Fruit fly (Drosophila melanogaster): Measurements from ENCODE around the gene smog.

The smog gene

DNA sequence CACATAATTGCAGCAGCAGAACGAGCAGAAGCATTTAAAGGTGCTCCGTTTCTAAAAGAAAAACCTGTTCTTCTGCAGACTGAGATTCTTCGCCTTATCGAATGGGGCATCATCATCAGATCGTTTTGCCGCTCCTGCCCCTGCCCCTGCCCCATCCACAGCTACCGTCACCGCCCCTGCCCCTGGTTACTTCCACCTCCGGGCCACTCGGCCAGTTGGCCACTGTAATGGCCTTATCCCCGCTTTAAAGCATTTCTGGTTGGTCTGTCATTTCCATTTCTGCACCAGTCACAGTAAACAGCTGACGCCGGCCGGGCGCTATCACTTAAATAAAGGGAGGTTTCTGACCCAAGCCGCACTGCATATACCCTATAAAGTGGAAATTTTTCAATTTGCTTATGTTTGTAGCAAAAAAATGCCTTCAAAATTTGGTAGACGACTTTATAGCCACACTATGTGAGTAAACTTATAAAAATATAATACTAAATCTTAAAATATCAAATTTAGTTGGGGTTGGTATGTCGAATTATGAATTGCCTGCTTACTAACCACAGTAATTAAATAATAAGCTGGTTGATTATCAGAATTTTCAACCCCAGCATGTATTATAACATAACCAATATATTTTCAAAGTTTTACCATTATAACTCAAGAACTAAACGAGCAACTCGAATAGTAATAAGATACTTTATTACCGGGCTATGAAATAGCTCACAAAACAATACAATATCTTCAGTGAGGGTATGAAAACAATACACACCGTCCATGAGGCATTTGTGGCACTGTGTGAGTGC, 41.8 kb upstream of the smog start (continued):
- no peak for TF ChIP-seq CG7987 (GFP tag; optimal IDR thresholded peaks at IDR 0.05)
- no peak for TF ChIP-seq hth (optimal IDR thresholded peaks at IDR 0.05)
- no peak for TF ChIP-seq lbe (GFP tag; optimal IDR thresholded peaks at IDR 0.05)
- TF ChIP-seq chif (GFP tag; optimal IDR thresholded peaks at IDR 0.05), result peak in 1 of 2 experiments; percentile 64
- no peak for TF ChIP-seq gfzf (GFP tag; optimal IDR thresholded peaks at IDR 0.05)
- no peak for TF ChIP-seq crc (GFP tag; optimal IDR thresholded peaks at IDR 0.05)
- TF ChIP-seq fd3F (GFP tag; optimal IDR thresholded peaks at IDR 0.05), result peak; percentile 31
- TF ChIP-seq CG1529 (GFP tag; optimal IDR thresholded peaks at IDR 0.05), result peak; percentile 54
- no peak for TF ChIP-seq Vsx1 (GFP tag; optimal IDR thresholded peaks at IDR 0.05)
- no peak for TF ChIP-seq vnd (GFP tag; IDR thresholded peaks at IDR 0.05; ENCODE audit: partially characterized antibody)
- TF ChIP-seq CG8281 (tag; optimal IDR thresholded peaks at IDR 0.05), result peak; percentile 47
- TF ChIP-seq CTCF (GFP tag; optimal IDR thresholded peaks at IDR 0.05), result no peak
- no peak for TF ChIP-seq pzg (GFP tag; optimal IDR thresholded peaks at IDR 0.05)
- TF ChIP-seq hkb (optimal IDR thresholded peaks at IDR 0.05), result no peak
- TF ChIP-seq hkb (GFP tag; IDR thresholded peaks at IDR 0.05), result peak; percentile 46
- no peak for TF ChIP-seq bbx (GFP tag; IDR thresholded peaks at IDR 0.05; ENCODE audit: partially characterized antibody)
- peak; percentile 24 for TF ChIP-seq CG6854 (GFP tag; optimal IDR thresholded peaks at IDR 0.05)
- peak; percentile 63 for TF ChIP-seq CG14710 (tag; optimal IDR thresholded peaks at IDR 0.05)
- no peak for TF ChIP-seq Dfd (GFP tag; optimal IDR thresholded peaks at IDR 0.05)
- peak; percentile 84 for TF ChIP-seq CG13424 (tag; optimal IDR thresholded peaks at IDR 0.05)
- no peak for TF ChIP-seq al (GFP tag; IDR thresholded peaks at IDR 0.05)
- TF ChIP-seq CG13775 (GFP tag; optimal IDR thresholded peaks at IDR 0.05), result peak; percentile 81
- TF ChIP-seq CG8478 (optimal IDR thresholded peaks at IDR 0.05), result no peak
- peak; percentile 30 for TF ChIP-seq sug (tag; optimal IDR thresholded peaks at IDR 0.05)
- peak; percentile 42; the same call in 1 of the 3 replicates for TF ChIP-seq ken (GFP tag; IDR thresholded peaks at IDR 0.05)
- no peak for TF ChIP-seq CG3065 (GFP tag; optimal IDR thresholded peaks at IDR 0.05)
- no peak for TF ChIP-seq tna (GFP tag; IDR thresholded peaks at IDR 0.05; ENCODE audit: partially characterized antibody)
- TF ChIP-seq kay (GFP tag; optimal IDR thresholded peaks at IDR 0.05), result no peak
- no peak for TF ChIP-seq gce (GFP tag; IDR thresholded peaks at IDR 0.05)
- TF ChIP-seq CG16779 (GFP tag; IDR thresholded peaks at IDR 0.05), result no peak
- TF ChIP-seq nom (GFP tag; optimal IDR thresholded peaks at IDR 0.05), result peak; percentile 8
- no peak for TF ChIP-seq rib (GFP tag; IDR thresholded peaks at IDR 0.05)
- TF ChIP-seq corto (GFP tag; optimal IDR thresholded peaks at IDR 0.05), result no peak
- TF ChIP-seq CG7556 (GFP tag; optimal IDR thresholded peaks at IDR 0.05), result peak; percentile 92
- TF ChIP-seq tgo (GFP tag; IDR thresholded peaks at IDR 0.05), result peak; percentile 50; the same call in 2 of the 3 replicates
- TF ChIP-seq ab (GFP tag; optimal IDR thresholded peaks at IDR 0.05), result no peak
- TF ChIP-seq Trl (optimal IDR thresholded peaks at IDR 0.05), result no peak
- TF ChIP-seq Trl (GFP tag; optimal IDR thresholded peaks at IDR 0.05), result peak; percentile 19
- TF ChIP-seq CG5180 (GFP tag; optimal IDR thresholded peaks at IDR 0.05), result peak; percentile 20
- no peak for TF ChIP-seq Doc2 (GFP tag; IDR thresholded peaks at IDR 0.05)
- no peak for TF ChIP-seq Adf1 (GFP tag; IDR thresholded peaks at IDR 0.05)
- no peak for TF ChIP-seq trem (tag; optimal IDR thresholded peaks at IDR 0.05)
- TF ChIP-seq CG2199 (GFP tag; IDR thresholded peaks at IDR 0.05), result no peak
- peak; percentile 61 for TF ChIP-seq ttk (GFP tag; IDR thresholded peaks at IDR 0.05)
- TF ChIP-seq CG14441 (GFP tag; IDR thresholded peaks at IDR 0.05), result no peak
- TF ChIP-seq odd (GFP tag; optimal IDR thresholded peaks at IDR 0.05), result peak; percentile 73
- no peak; the same call in 1 of the 2 replicates for TF ChIP-seq CG6689 (GFP tag; IDR thresholded peaks at IDR 0.05)
- TF ChIP-seq NC2β (GFP tag; optimal IDR thresholded peaks at IDR 0.05), result no peak
- TF ChIP-seq NK7.1 (GFP tag; optimal IDR thresholded peaks at IDR 0.05), result peak; percentile 3
- no peak for TF ChIP-seq bowl (GFP tag; IDR thresholded peaks at IDR 0.05)
- no peak for TF ChIP-seq jumu (GFP tag; optimal IDR thresholded peaks at IDR 0.05)
- TF ChIP-seq so (GFP tag; IDR thresholded peaks at IDR 0.05), result no peak
